Worm (Caenorhabditis elegans) whole organism, L1 larva: Measurements from ENCODE around the gene dcaf-1.

ENCODE experiments used
- C04F5.9 ChIP-seq: sonication (generic microtip); optimal IDR thresholded peaks from 2 replicates; lab custom pipeline; 2016; ENCODE audit warnings: missing genetic modification characterization, missing compliant biosample characterization
- C16A3.4 ChIP-seq: fragments of 150-350 bp; optimal IDR thresholded peaks from 2 replicates; lab custom pipeline; 2014; ENCODE audit warnings: missing biosample characterization, missing genetic modification characterization
- C34B4.2 ChIP-seq: sonication (generic microtip); optimal IDR thresholded peaks from 2 replicates; lab custom pipeline; 2017; ENCODE audit warnings: mild to moderate bottlenecking, missing genetic modification characterization, missing compliant biosample characterization
- aha-1 ChIP-seq: fragments of 150-350 bp; optimal IDR thresholded peaks from 2 replicates; lab custom pipeline; 2014; ENCODE audit warnings: missing biosample characterization, missing genetic modification characterization
- alr-1 ChIP-seq: fragments of 200-800 bp; sonication (Bioruptor generic); optimal IDR thresholded peaks from 2 replicates; lab custom pipeline; 2018; ENCODE audit warnings: borderline replicate concordance, mild to moderate bottlenecking, missing genetic modification characterization, missing compliant biosample characterization
- aly-2 ChIP-seq: fragments of 150-350 bp; optimal IDR thresholded peaks from 2 replicates; lab custom pipeline; 2014; ENCODE audit warnings: missing biosample characterization, missing genetic modification characterization
- blmp-1 ChIP-seq: fragments of 150-350 bp; optimal IDR thresholded peaks from 2 replicates; lab custom pipeline; 2014; ENCODE audit warnings: missing biosample characterization, missing genetic modification characterization
- ceh-82 ChIP-seq, 3 experiments: fragments of 150-350 bp in 1 of 3; sonication (generic microtip) in 2 of 3; optimal IDR thresholded peaks; 2 replicates each; lab custom pipeline; 2014 to 2017; ENCODE audit warnings: missing biosample characterization in 3 of 3, missing genetic modification characterization in 3 of 3
- ceh-88 ChIP-seq: fragments of 200-800 bp; sonication (Bioruptor generic); IDR thresholded peaks from 2 replicates; pipeline ENCODE4 v1.3.6; 2022; ENCODE audit warnings: missing genetic modification characterization, missing compliant biosample characterization
- ceh-90 ChIP-seq: sonication (generic microtip); optimal IDR thresholded peaks from 2 replicates; lab custom pipeline; 2016; ENCODE audit warnings: missing genetic modification characterization, missing compliant biosample characterization
- dpl-1 ChIP-seq, 3 experiments: fragments of 150-350 bp in 2 of 3; sonication (generic microtip) in 1 of 3; optimal IDR thresholded peaks; 2 replicates each; lab custom pipeline; 2014 to 2017; ENCODE audit warnings: missing biosample characterization in 3 of 3, missing genetic modification characterization in 3 of 3, missing genetic modification reagents in 3 of 3
- dsc-1 ChIP-seq: sonication (generic microtip); optimal IDR thresholded peaks from 2 replicates; lab custom pipeline; 2016; ENCODE audit warnings: mild to moderate bottlenecking, missing genetic modification characterization, missing compliant biosample characterization
- efl-3 ChIP-seq: fragments of 200-800 bp; sonication (Bioruptor generic); optimal IDR thresholded peaks from 2 replicates; lab custom pipeline; 2018; ENCODE audit warnings: mild to moderate bottlenecking, missing genetic modification characterization, missing compliant biosample characterization
- egl-27 ChIP-seq, 2 experiments: fragments of 150-350 bp in 1 of 2; sonication (generic microtip); optimal IDR thresholded peaks; 3 replicates each; lab custom pipeline; 2017 to 2018; ENCODE audit warnings: missing biosample characterization in 2 of 2, missing genetic modification characterization in 2 of 2, missing genetic modification reagents in 2 of 2
- elt-2 ChIP-seq: sonication (generic microtip); optimal IDR thresholded peaks from 2 replicates; lab custom pipeline; 2016; ENCODE audit warnings: missing genetic modification characterization, mild to moderate bottlenecking, inconsistent platforms, missing compliant biosample characterization, missing genetic modification reagents
- elt-3 ChIP-seq, 6 experiments: fragments of 150-350 bp in 1 of 6; sonication (generic microtip); optimal IDR thresholded peaks; 2 replicates each; lab custom pipeline; 2017 to 2018; ENCODE audit warnings: missing biosample characterization in 6 of 6, missing genetic modification characterization in 6 of 6, inconsistent platforms in 1 of 6
- ets-5 ChIP-seq: fragments of 200-800 bp; sonication (Bioruptor generic); IDR thresholded peaks from 2 replicates; pipeline ENCODE4 v1.3.6; 2022; ENCODE audit warnings: missing genetic modification characterization, missing compliant biosample characterization
- grh-1 ChIP-seq: fragments of 200-800 bp; sonication (Bioruptor generic); IDR thresholded peaks from 2 replicates; pipeline ENCODE4 v1.3.6; 2022; ENCODE audit warnings: missing genetic modification reagents, missing genetic modification characterization, missing compliant biosample characterization
- hlh-17 ChIP-seq: fragments of 200-800 bp; sonication (Bioruptor generic); optimal IDR thresholded peaks from 2 replicates; lab custom pipeline; 2018; ENCODE audit warnings: missing genetic modification characterization, mild to moderate bottlenecking, missing compliant biosample characterization, moderate library complexity, borderline replicate concordance
- hpl-2 ChIP-seq: fragments of 150-350 bp; optimal IDR thresholded peaks from 2 replicates; lab custom pipeline; 2014; ENCODE audit warnings: missing biosample characterization, missing genetic modification reagents, missing genetic modification characterization
- irx-1 ChIP-seq: sonication (generic microtip); optimal IDR thresholded peaks from 2 replicates; lab custom pipeline; 2016; ENCODE audit warnings: missing genetic modification characterization, missing compliant biosample characterization
- jun-1 ChIP-seq: fragments of 150-350 bp; optimal IDR thresholded peaks from 2 replicates; lab custom pipeline; 2014; ENCODE audit warnings: missing biosample characterization, missing genetic modification reagents, missing genetic modification characterization
- lin-15B ChIP-seq: fragments of 150-350 bp; sonication (generic microtip); optimal IDR thresholded peaks from 3 replicates; lab custom pipeline; 2014; ENCODE audit warnings: missing biosample characterization, missing genetic modification characterization
- lir-3 ChIP-seq: sonication (generic microtip); optimal IDR thresholded peaks from 2 replicates; lab custom pipeline; 2016; ENCODE audit warnings: mild to moderate bottlenecking, missing genetic modification characterization, moderate library complexity, missing compliant biosample characterization; ENCODE audit not compliant: poor library complexity
- lsy-2 ChIP-seq, 2 experiments: fragments of 150-350 bp; optimal IDR thresholded peaks; 2 replicates each; lab custom pipeline; 2014; ENCODE audit warnings: missing biosample characterization in 2 of 2, missing genetic modification characterization in 2 of 2
- mab-9 ChIP-seq: fragments of 200-800 bp; sonication (Bioruptor generic); IDR thresholded peaks from 2 replicates; pipeline ENCODE4 v1.3.6; 2022; ENCODE audit warnings: missing genetic modification reagents, missing genetic modification characterization, missing compliant biosample characterization
- mdl-1 ChIP-seq, 2 experiments: fragments of 150-350 bp; optimal IDR thresholded peaks; 2 replicates each; lab custom pipeline; 2014 to 2017; ENCODE audit warnings: missing biosample characterization in 2 of 2, missing genetic modification characterization in 2 of 2, inconsistent platforms in 1 of 2
- mef-2 ChIP-seq: fragments of 150-350 bp; optimal IDR thresholded peaks from 2 replicates; lab custom pipeline; 2014; ENCODE audit warnings: missing biosample characterization, missing genetic modification characterization
- nhr-11 ChIP-seq: fragments of 150-350 bp; optimal IDR thresholded peaks from 2 replicates; lab custom pipeline; 2014; ENCODE audit warnings: missing biosample characterization, missing genetic modification characterization
- nhr-19 ChIP-seq: fragments of 200-800 bp; sonication (Bioruptor generic); conservative IDR thresholded peaks from 2 replicates; pipeline ENCODE4 v1.3.6; 2022; ENCODE audit warnings: missing genetic modification characterization, missing compliant biosample characterization
- nhr-47 ChIP-seq: sonication (generic microtip); optimal IDR thresholded peaks from 2 replicates; lab custom pipeline; 2016; ENCODE audit warnings: mild to moderate bottlenecking, missing genetic modification characterization, moderate library complexity, missing compliant biosample characterization
- nhr-71 ChIP-seq: sonication (generic microtip); optimal IDR thresholded peaks from 2 replicates; lab custom pipeline; 2016; ENCODE audit warnings: mild to moderate bottlenecking, missing genetic modification characterization, moderate library complexity, missing compliant biosample characterization
- nhr-85 ChIP-seq: sonication (generic microtip); peaks from one replicate; lab custom pipeline; 2016; ENCODE audit warnings: missing genetic modification characterization, inconsistent platforms, missing compliant biosample characterization
- nhr-90 ChIP-seq: sonication (generic microtip); optimal IDR thresholded peaks from 2 replicates; lab custom pipeline; 2016; ENCODE audit warnings: mild to moderate bottlenecking, missing genetic modification characterization, missing compliant biosample characterization; ENCODE audit not compliant: poor library complexity
- skn-1 ChIP-seq: fragments of 150-350 bp; optimal IDR thresholded peaks from 2 replicates; lab custom pipeline; 2014; ENCODE audit warnings: missing biosample characterization, missing genetic modification characterization
- snpc-4 ChIP-seq: fragments of 150-350 bp; optimal IDR thresholded peaks from 2 replicates; lab custom pipeline; 2014; ENCODE audit warnings: missing biosample characterization, missing genetic modification characterization
- snu-23 ChIP-seq: sonication (generic microtip); optimal IDR thresholded peaks from 2 replicates; lab custom pipeline; 2016; ENCODE audit warnings: missing genetic modification characterization, missing compliant biosample characterization
- sox-4 ChIP-seq: sonication (generic microtip); optimal IDR thresholded peaks from 2 replicates; lab custom pipeline; 2016; ENCODE audit warnings: missing genetic modification characterization, missing compliant biosample characterization
- swsn-7 ChIP-seq: sonication (generic microtip); optimal IDR thresholded peaks from 2 replicates; lab custom pipeline; 2016; ENCODE audit warnings: missing genetic modification characterization, missing compliant biosample characterization
- tbx-2 ChIP-seq: sonication (generic microtip); optimal IDR thresholded peaks from 2 replicates; lab custom pipeline; 2016; ENCODE audit warnings: missing genetic modification characterization, missing compliant biosample characterization
- tlp-1 ChIP-seq: fragments of 150-350 bp; optimal IDR thresholded peaks from 2 replicates; lab custom pipeline; 2014; ENCODE audit warnings: missing biosample characterization, missing genetic modification characterization
- unc-98 ChIP-seq: fragments of 200-800 bp; sonication (Bioruptor generic); IDR thresholded peaks from 2 replicates; pipeline ENCODE4 v1.3.6; 2022; ENCODE audit warnings: missing genetic modification characterization, missing compliant biosample characterization
- vab-15 ChIP-seq: sonication (generic microtip); optimal IDR thresholded peaks from 2 replicates; lab custom pipeline; 2017; ENCODE audit warnings: missing genotype, mild to moderate bottlenecking, missing genetic modification characterization, missing compliant biosample characterization
- xbp-1 ChIP-seq: sonication (generic microtip); optimal IDR thresholded peaks from 2 replicates; lab custom pipeline; 2016; ENCODE audit warnings: missing genetic modification characterization, missing compliant biosample characterization
- zag-1 ChIP-seq: fragments of 150-350 bp; optimal IDR thresholded peaks from 2 replicates; lab custom pipeline; 2014; ENCODE audit warnings: missing biosample characterization, missing genetic modification characterization
- zip-4 ChIP-seq: fragments of 200-800 bp; sonication (Bioruptor generic); optimal IDR thresholded peaks from 2 replicates; lab custom pipeline; 2018; ENCODE audit warnings: mild to moderate bottlenecking, missing genetic modification characterization, moderate library complexity, missing compliant biosample characterization
- ztf-11 ChIP-seq, 2 experiments: sonication (generic microtip); optimal IDR thresholded peaks; 2 replicates each; lab custom pipeline; 2016 to 2017; ENCODE audit warnings: missing genetic modification characterization in 2 of 2, missing biosample characterization in 1 of 2, missing compliant biosample characterization in 1 of 2
- ztf-4 ChIP-seq: fragments of 150-350 bp; optimal IDR thresholded peaks from 2 replicates; lab custom pipeline; 2014; ENCODE audit warnings: missing biosample characterization, missing genetic modification characterization

dcaf-1 gene

DNA sequence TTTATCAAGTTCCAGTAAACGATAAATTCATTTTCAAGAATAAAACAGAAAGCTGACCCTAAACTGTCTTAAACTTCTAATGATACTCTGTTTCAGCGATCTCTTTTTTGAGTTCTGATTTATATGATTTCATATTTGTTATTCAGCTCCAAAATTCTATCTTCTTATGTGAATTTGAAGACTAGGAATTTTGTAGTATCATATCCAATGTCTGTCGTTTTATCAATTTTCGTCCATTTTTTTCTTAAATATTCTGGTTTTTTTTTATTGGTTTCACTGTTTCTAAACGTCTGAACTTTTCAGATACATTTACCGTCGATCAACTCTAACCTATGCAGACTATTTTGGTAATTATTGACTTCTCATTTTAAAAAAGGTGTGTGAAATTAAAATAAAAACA, 18.4 kb upstream of the dcaf-1 start, which contains the start of the genes nhr-138 and C28D4.18:
TSS of gene nhr-138 (plus strand) at position 304 of the 400 bp plus-strand sequence.
TSS of gene C28D4.18 (plus strand) at position 333 of the 400 bp plus-strand sequence.
- no peak for TF ChIP-seq blmp-1 (tag; lab: Kevin White, UChicago)

DNA sequence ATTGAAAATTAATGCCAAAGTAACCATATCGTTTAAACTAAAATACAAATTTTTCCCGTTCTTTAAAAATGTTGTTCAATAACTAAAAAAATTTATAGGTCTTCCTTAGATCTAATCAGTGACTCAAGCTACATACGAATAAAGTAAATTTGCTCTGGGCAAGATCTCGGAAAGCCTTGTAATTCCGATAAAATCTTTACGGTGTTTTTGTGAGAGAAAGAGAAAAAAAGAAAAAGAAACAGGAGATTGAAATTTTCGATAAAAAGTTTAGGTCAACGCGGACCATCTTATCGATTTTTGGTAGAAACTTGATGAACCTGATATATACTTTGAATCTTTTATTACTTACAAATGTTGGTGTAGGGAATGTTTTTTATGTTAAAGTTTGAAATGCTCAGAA, 16.7 kb upstream of the dcaf-1 start:
- TF ChIP-seq dpl-1 (GFP tag; optimal IDR thresholded peaks at IDR 0.05; lab: Kevin White, UChicago) = no peak
- TF ChIP-seq elt-3 (tag; optimal IDR thresholded peaks at IDR 0.05; lab: Kevin White, UChicago) = no peak
- TF ChIP-seq C04F5.9 (tag; lab: Kevin White, UChicago) = no peak
- TF ChIP-seq nhr-85 = peak; percentile 79

DNA sequence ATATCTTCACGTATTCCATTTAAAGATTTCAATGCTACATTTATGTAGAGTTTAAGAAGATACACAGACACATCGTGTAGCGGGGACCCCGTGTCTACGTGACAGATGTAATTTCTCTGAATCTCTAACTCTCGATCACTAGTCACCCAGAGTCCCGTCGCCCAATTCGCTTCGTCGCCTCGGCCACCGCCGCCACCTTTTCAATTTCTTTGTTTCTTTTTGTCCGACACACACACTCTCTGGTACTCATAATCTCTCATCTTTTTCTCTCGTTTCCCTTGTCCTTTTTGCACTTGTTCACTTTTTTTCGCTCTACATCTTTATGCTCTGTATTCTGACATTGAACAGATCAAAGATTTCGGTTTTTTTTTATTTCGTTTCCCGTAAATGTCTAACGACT, 11.9 kb upstream of the dcaf-1 start:
- peak; percentile 62 for TF ChIP-seq snpc-4
- no peak for TF ChIP-seq zip-4 (GFP tag; lab: Kevin White, UChicago)
- no peak for TF ChIP-seq hpl-2 (GFP tag; lab: Kevin White, UChicago)
- peak in 2 of 6 experiments; percentile 15 to 62 for TF ChIP-seq elt-3 (tag; optimal IDR thresholded peaks at IDR 0.05; lab: Kevin White, UChicago)
- TF ChIP-seq nhr-90 (tag; lab: Kevin White, UChicago) = peak; percentile 56
- no peak for TF ChIP-seq vab-15 (tag; lab: Kevin White, UChicago)
- no peak for TF ChIP-seq grh-1 (GFP tag; lab: Robert Waterston, UW)
- TF ChIP-seq aha-1 = peak; percentile 24
- TF ChIP-seq ceh-82 (tag; optimal IDR thresholded peaks at IDR 0.05; lab: Kevin White, UChicago) = peak in 2 of 3 experiments; percentile 48 to 53
- no peak for TF ChIP-seq unc-98 (GFP tag; lab: Robert Waterston, UW)
- no peak for TF ChIP-seq sox-4 (tag; lab: Kevin White, UChicago)
- no peak for TF ChIP-seq hlh-17
- TF ChIP-seq efl-3 = no peak
- TF ChIP-seq nhr-19 (GFP tag; lab: Robert Waterston, UW) = peak; percentile 61
- peak; percentile 22 for TF ChIP-seq lin-15B (tag; lab: Kevin White, UChicago)
- TF ChIP-seq lir-3 (tag; lab: Kevin White, UChicago) = no peak
- TF ChIP-seq tbx-2 (tag; lab: Kevin White, UChicago) = peak; percentile 81
- peak; percentile 60 for TF ChIP-seq xbp-1 (tag; lab: Kevin White, UChicago)
- no peak for TF ChIP-seq ceh-90
- peak; percentile 46 for TF ChIP-seq elt-2 (tag; lab: Kevin White, UChicago)
- no peak for TF ChIP-seq tlp-1 (tag; lab: Kevin White, UChicago)
- TF ChIP-seq alr-1 = no peak
- TF ChIP-seq ceh-88 (GFP tag; lab: Robert Waterston, UW) = no peak
- no peak for TF ChIP-seq ztf-11 (tag; optimal IDR thresholded peaks at IDR 0.05; lab: Kevin White, UChicago)
- TF ChIP-seq C16A3.4 (tag; lab: Kevin White, UChicago) = peak; percentile 73
- TF ChIP-seq nhr-11 = peak; percentile 4
- TF ChIP-seq egl-27 (tag; optimal IDR thresholded peaks at IDR 0.05; lab: Kevin White, UChicago) = peak; percentile 40 to 52
- peak; percentile 70 for TF ChIP-seq nhr-47
- no peak for TF ChIP-seq C34B4.2
- peak; percentile 78 for TF ChIP-seq jun-1 (tag; lab: Kevin White, UChicago)
- peak; percentile 62 for TF ChIP-seq dsc-1
- TF ChIP-seq mab-9 (GFP tag; lab: Robert Waterston, UW) = no peak
- TF ChIP-seq ets-5 = no peak
- peak in 1 of 2 experiments; percentile 72 for TF ChIP-seq mdl-1 (tag; optimal IDR thresholded peaks at IDR 0.05; lab: Kevin White, UChicago)
- no peak for TF ChIP-seq zag-1 (tag; lab: Kevin White, UChicago)
- peak; percentile 41 for TF ChIP-seq ztf-4 (tag; lab: Kevin White, UChicago)
- TF ChIP-seq nhr-71 (tag; lab: Kevin White, UChicago) = peak; percentile 90
- TF ChIP-seq aly-2 (tag; lab: Kevin White, UChicago) = peak; percentile 32
- TF ChIP-seq swsn-7 = peak; percentile 72
- peak; percentile 91 for TF ChIP-seq snu-23 (GFP tag; lab: Kevin White, UChicago)
- peak in 2 of 3 experiments; percentile 0 to 40 for TF ChIP-seq dpl-1 (GFP tag; optimal IDR thresholded peaks at IDR 0.05; lab: Kevin White, UChicago)
- TF ChIP-seq skn-1 (tag; lab: Kevin White, UChicago) = peak; percentile 33
- peak; percentile 87 for TF ChIP-seq blmp-1 (tag; lab: Kevin White, UChicago)
- peak; percentile 35 for TF ChIP-seq mef-2
- peak; percentile 4 for TF ChIP-seq irx-1 (tag; lab: Kevin White, UChicago)
- TF ChIP-seq lsy-2 (tag; optimal IDR thresholded peaks at IDR 0.05; lab: Kevin White, UChicago) = peak; percentile 30 to 84
